Fruit fly (Drosophila melanogaster): ENCODE data around the gene Rev1.

Rev1 gene

dm6 chr3L:680258-680657 is 26.1 kb downstream of the Rev1 start, which contains the start of gene CG17129 (continued):
- TF ChIP-seq CG13894 (tag; optimal IDR thresholded peaks at IDR 0.05) (peak; percentile 81), sna (GFP tag; IDR thresholded peaks at IDR 0.05; ENCODE audit: partially characterized antibody) (peak; percentile 100), zen (tag; optimal IDR thresholded peaks at IDR 0.05) (peak; percentile 66), Myb (GFP tag; optimal IDR thresholded peaks at IDR 0.05) (peak; percentile 64), CG1792 (GFP tag; optimal IDR thresholded peaks at IDR 0.05) (peak; percentile 29), NK7.1 (GFP tag; optimal IDR thresholded peaks at IDR 0.05) (peak; percentile 60), h (optimal IDR thresholded peaks at IDR 0.05) (no peak), Fer2 (tag; optimal IDR thresholded peaks at IDR 0.05) (peak; percentile 28), CG34376 (GFP tag; optimal IDR thresholded peaks at IDR 0.05) (peak; percentile 43), CG14965 (GFP tag; optimal IDR thresholded peaks at IDR 0.05; ENCODE audit: borderline replicate concordance) (no peak), Chrac-16 (GFP tag; optimal IDR thresholded peaks at IDR 0.05) (peak; percentile 64), CG12155 (GFP tag; optimal IDR thresholded peaks at IDR 0.05) (peak; percentile 59), Sin3A (optimal IDR thresholded peaks at IDR 0.05) (peak; percentile 7), CG4328 (GFP tag; optimal IDR thresholded peaks at IDR 0.05) (peak; percentile 69), pzg (GFP tag; optimal IDR thresholded peaks at IDR 0.05) (peak; percentile 66), CG1602 (GFP tag; optimal IDR thresholded peaks at IDR 0.05) (peak; percentile 57), CG12219 (GFP tag; optimal IDR thresholded peaks at IDR 0.05) (peak; percentile 34), gt (GFP tag; IDR thresholded peaks at IDR 0.05) (no peak)

dm6 chr3L:681793-682369 is 27.7 kb downstream of the Rev1 start:
- TF ChIP-seq nom (GFP tag; optimal IDR thresholded peaks at IDR 0.05) (peak; percentile 20), CG18619 (GFP tag; optimal IDR thresholded peaks at IDR 0.05) (peak; percentile 11), Antp (GFP tag; optimal IDR thresholded peaks at IDR 0.05) (peak; percentile 29), CG6791 (GFP tag; IDR thresholded peaks at IDR 0.05; ENCODE audit: partially characterized antibody) (peak; percentile 58; the same call in 2 of the 3 replicates), Hr51 (GFP tag; optimal IDR thresholded peaks at IDR 0.05) (peak; percentile 26 to 60), Nf-YB (GFP tag; optimal IDR thresholded peaks at IDR 0.05) (peak; percentile 28), prd (optimal IDR thresholded peaks at IDR 0.05) (no peak), prd (GFP tag; IDR thresholded peaks at IDR 0.05) (no peak), CG7987 (GFP tag; optimal IDR thresholded peaks at IDR 0.05) (peak; percentile 9), CG10321 (GFP tag; IDR thresholded peaks at IDR 0.05) (no peak), Dbx (GFP tag; IDR thresholded peaks at IDR 0.05) (peak; percentile 17; the same call in 1 of the 3 replicates), CG11723 (GFP tag; optimal IDR thresholded peaks at IDR 0.05) (no peak), tio (GFP tag; optimal IDR thresholded peaks at IDR 0.05) (no peak), PHDP (tag; optimal IDR thresholded peaks at IDR 0.05) (peak; percentile 20), HLH54F (GFP tag; optimal IDR thresholded peaks at IDR 0.05) (peak; percentile 26), Meics (GFP tag; optimal IDR thresholded peaks at IDR 0.05) (peak; percentile 38), Scr (GFP tag; IDR thresholded peaks at IDR 0.05; ENCODE audit: partially characterized antibody) (peak; percentile 47), MBD-R2 (GFP tag; IDR thresholded peaks at IDR 0.05) (peak; percentile 89), CG12769 (tag; optimal IDR thresholded peaks at IDR 0.05) (peak; percentile 92), CG8359 (GFP tag; optimal IDR thresholded peaks at IDR 0.05; ENCODE audit: borderline replicate concordance) (no peak), CG4617 (GFP tag; optimal IDR thresholded peaks at IDR 0.05; ENCODE audit: borderline replicate concordance) (peak; percentile 26), BtbVII (GFP tag; optimal IDR thresholded peaks at IDR 0.05) (peak; percentile 45), CG17912 (GFP tag; optimal IDR thresholded peaks at IDR 0.05) (peak; percentile 78), B-H2 (GFP tag; optimal IDR thresholded peaks at IDR 0.05) (peak; percentile 82), CG3407 (GFP tag; optimal IDR thresholded peaks at IDR 0.05) (peak; percentile 49), tx (GFP tag; optimal IDR thresholded peaks at IDR 0.05) (no peak), ewg (GFP tag; optimal IDR thresholded peaks at IDR 0.05) (peak; percentile 71), dimm (GFP tag; IDR thresholded peaks at IDR 0.05) (no peak), CG8944 (GFP tag; optimal IDR thresholded peaks at IDR 0.05) (no peak), CG4730 (GFP tag; IDR thresholded peaks at IDR 0.05) (no peak), tap (tag; optimal IDR thresholded peaks at IDR 0.05) (peak; percentile 17), Bdp1 (GFP tag; optimal IDR thresholded peaks at IDR 0.05) (no peak)
